Comparison of ENCODE assay signal across 4 worm cellular contexts in the genomic region with DNA sequence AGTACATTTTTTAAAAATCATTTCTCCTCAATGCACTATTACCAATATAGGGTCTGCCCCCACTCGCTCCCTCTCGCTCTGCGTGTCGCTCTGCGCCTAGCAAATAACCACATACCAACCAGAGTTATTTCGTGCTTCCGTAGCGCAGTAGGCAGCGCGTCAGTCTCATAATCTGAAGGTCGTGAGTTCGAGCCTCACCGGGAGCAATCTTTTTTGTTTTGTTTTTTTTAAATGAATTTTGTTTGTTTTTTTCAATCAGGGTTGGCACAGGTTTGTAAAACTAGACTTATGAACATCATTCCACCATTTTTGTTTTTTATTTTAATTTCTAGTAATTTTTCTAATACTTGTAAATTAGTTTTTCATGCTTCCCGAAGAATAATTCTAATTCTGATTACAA.
TF ChIP-seq lines count a peak whose summit lies in the region.

No protein-coding gene starts in this region.

TF ChIP-seq in whole organism, L2 larva, 48 proteins besides CTCF, POLR2A, EP300 and RAD21 (continued from another document):
- TF ChIP-seq nhr-25 (tag; optimal IDR thresholded peaks at IDR 0.05; lab: Kevin White, UChicago): peak; percentile 4
- TF ChIP-seq unc-55 (GFP tag; optimal IDR thresholded peaks at IDR 0.05; lab: Kevin White, UChicago): peak; percentile 79

TF ChIP-seq in whole organism, L4 larva, 104 proteins besides CTCF, POLR2A, EP300 and RAD21 (continued from another document and continues in another):
- peak; percentile 60 for TF ChIP-seq F37D6.2 (tag; optimal IDR thresholded peaks at IDR 0.05; lab: Kevin White, UChicago)
- no peak for TF ChIP-seq daf-12 (tag; optimal IDR thresholded peaks at IDR 0.05; lab: Kevin White, UChicago)
- peak; percentile 42 for TF ChIP-seq set-16 (GFP tag; IDR thresholded peaks at IDR 0.05; lab: Robert Waterston, UW)
- peak; percentile 85 for TF ChIP-seq nhr-41 (GFP tag; IDR thresholded peaks at IDR 0.05; lab: Robert Waterston, UW)
- TF ChIP-seq hlh-30 (tag; optimal IDR thresholded peaks at IDR 0.05; lab: Kevin White, UChicago; ENCODE audit: insufficient read depth): peak; percentile 66
- no peak for TF ChIP-seq zip-11 (GFP tag; IDR thresholded peaks at IDR 0.05; lab: Robert Waterston, UW)
- no peak for TF ChIP-seq nhr-76 (tag; optimal IDR thresholded peaks at IDR 0.05; lab: Kevin White, UChicago)
- peak; percentile 85 for TF ChIP-seq mes-2 (tag; optimal IDR thresholded peaks at IDR 0.05; lab: Kevin White, UChicago; ENCODE audit: poor library complexity, severe bottlenecking)
- TF ChIP-seq mep-1 (tag; optimal IDR thresholded peaks at IDR 0.05; lab: Kevin White, UChicago): peak; percentile 79
- peak; percentile 65 for TF ChIP-seq dve-1 (tag; optimal IDR thresholded peaks at IDR 0.05; lab: Kevin White, UChicago; ENCODE audit: insufficient read depth)
- TF ChIP-seq Y5F2A.4 (GFP tag; optimal IDR thresholded peaks at IDR 0.05; lab: Kevin White, UChicago): peak; percentile 67
- peak; percentile 73 for TF ChIP-seq rbr-2 (tag; optimal IDR thresholded peaks at IDR 0.05; lab: Kevin White, UChicago)
- TF ChIP-seq zag-1 (tag; optimal IDR thresholded peaks at IDR 0.05; lab: Kevin White, UChicago): no peak
- TF ChIP-seq lin-13 (GFP tag; optimal IDR thresholded peaks at IDR 0.05; lab: Kevin White, UChicago): no peak
- peak; percentile 89 for TF ChIP-seq pha-4 (GFP tag; IDR thresholded peaks at IDR 0.05; lab: Robert Waterston, UW)
- no peak for TF ChIP-seq pha-4 (tag; optimal IDR thresholded peaks at IDR 0.05; lab: Kevin White, UChicago)
- peak in 1 of 2 experiments; percentile 56; a peak in 1 of 4 replicates for TF ChIP-seq madf-5 (GFP tag; IDR thresholded peaks at IDR 0.05; lab: Robert Waterston, UW)
- peak; percentile 59 for TF ChIP-seq ztf-7 (tag; optimal IDR thresholded peaks at IDR 0.05; lab: Kevin White, UChicago)
- TF ChIP-seq daf-16 (GFP tag; optimal IDR thresholded peaks at IDR 0.05; lab: Kevin White, UChicago): peak; percentile 45 to 87
- peak; percentile 58 for TF ChIP-seq daf-16 (tag; optimal IDR thresholded peaks at IDR 0.05; lab: Kevin White, UChicago)
- peak; percentile 84 for TF ChIP-seq dmd-9 (GFP tag; IDR thresholded peaks at IDR 0.05; lab: Robert Waterston, UW)
- TF ChIP-seq Y48G9A.11 (GFP tag; IDR thresholded peaks at IDR 0.05; lab: Robert Waterston, UW): peak; percentile 64; the same call in 1 of the 2 replicates
- TF ChIP-seq lin-1 (GFP tag; IDR thresholded peaks at IDR 0.05; lab: Robert Waterston, UW): peak; percentile 87
- TF ChIP-seq zip-2 (tag; optimal IDR thresholded peaks at IDR 0.05; lab: Kevin White, UChicago): peak; percentile 23
- TF ChIP-seq R02D3.7 (tag; optimal IDR thresholded peaks at IDR 0.05; lab: Kevin White, UChicago): no peak
- TF ChIP-seq tra-1 (GFP tag; IDR thresholded peaks at IDR 0.05; lab: Robert Waterston, UW): peak; percentile 87
- peak; percentile 79; the same call in 1 of the 2 replicates for TF ChIP-seq saeg-2 (GFP tag; IDR thresholded peaks at IDR 0.05; lab: Robert Waterston, UW)
- peak; percentile 73 for TF ChIP-seq nhr-111 (GFP tag; optimal IDR thresholded peaks at IDR 0.05; lab: Kevin White, UChicago)
- no peak for TF ChIP-seq snpc-4 (tag; optimal IDR thresholded peaks at IDR 0.05; lab: Kevin White, UChicago)
- TF ChIP-seq F44E2.7 (GFP tag; IDR thresholded peaks at IDR 0.05; lab: Robert Waterston, UW): peak; percentile 83; the same call in 1 of the 2 replicates
- TF ChIP-seq nhr-102 (tag; optimal IDR thresholded peaks at IDR 0.05; lab: Kevin White, UChicago): no peak
- peak; percentile 97 for TF ChIP-seq lim-7 (GFP tag; IDR thresholded peaks at IDR 0.05; lab: Robert Waterston, UW)
- TF ChIP-seq ceh-82 (tag; optimal IDR thresholded peaks at IDR 0.05; lab: Kevin White, UChicago): no peak
- peak; percentile 52; the same call in 1 of the 2 replicates for TF ChIP-seq mxl-2 (GFP tag; conservative IDR thresholded peaks at IDR 0.05; lab: Robert Waterston, UW)
- 0 out of 2 replicates have a peak, but pooled peaks have one; percentile 68 for TF ChIP-seq daf-8 (GFP tag; IDR thresholded peaks at IDR 0.05; lab: Robert Waterston, UW)
- TF ChIP-seq egl-43 (GFP tag; IDR thresholded peaks at IDR 0.05; lab: Robert Waterston, UW): peak; percentile 98
- peak; percentile 94 for TF ChIP-seq snpc-1.2 (GFP tag; IDR thresholded peaks at IDR 0.05; lab: Robert Waterston, UW)
- peak; percentile 96 for TF ChIP-seq hmg-1.1 (GFP tag; IDR thresholded peaks at IDR 0.05; lab: Robert Waterston, UW)
- peak; percentile 59 for TF ChIP-seq gei-8 (GFP tag; optimal IDR thresholded peaks at IDR 0.05; lab: Kevin White, UChicago)
- TF ChIP-seq aly-2 (tag; optimal IDR thresholded peaks at IDR 0.05; lab: Kevin White, UChicago): no peak

TF ChIP-seq in whole organism, late embryonic, 69 proteins besides CTCF, POLR2A, EP300 and RAD21 (continued from another document and continues in another):
- TF ChIP-seq ceh-30 (tag; optimal IDR thresholded peaks at IDR 0.05; lab: Kevin White, UChicago): peak; percentile 52
- TF ChIP-seq sdc-2 (tag; optimal IDR thresholded peaks at IDR 0.05; lab: Kevin White, UChicago): peak; percentile 86
- peak; percentile 83 for TF ChIP-seq pat-9 (tag; optimal IDR thresholded peaks at IDR 0.05; lab: Kevin White, UChicago)
- TF ChIP-seq ahr-1 (tag; optimal IDR thresholded peaks at IDR 0.05; lab: Kevin White, UChicago): peak; percentile 70
- TF ChIP-seq nfya-1 (tag; optimal IDR thresholded peaks at IDR 0.05; lab: Kevin White, UChicago): peak; percentile 64
- peak; percentile 82 for TF ChIP-seq ttx-3 (tag; optimal IDR thresholded peaks at IDR 0.05; lab: Kevin White, UChicago)
- peak; percentile 69 for TF ChIP-seq pag-3 (tag; optimal IDR thresholded peaks at IDR 0.05; lab: Kevin White, UChicago; ENCODE audit: borderline replicate concordance)
- TF ChIP-seq unc-55 (GFP tag; optimal IDR thresholded peaks at IDR 0.05; lab: Kevin White, UChicago): no peak
- peak; percentile 80 for TF ChIP-seq K02D7.2 (tag; optimal IDR thresholded peaks at IDR 0.05; lab: Kevin White, UChicago)
- peak; percentile 84 for TF ChIP-seq C38D4.7 (GFP tag; optimal IDR thresholded peaks at IDR 0.05; lab: Kevin White, UChicago)
- TF ChIP-seq unc-3 (GFP tag; conservative IDR thresholded peaks at IDR 0.05; lab: Robert Waterston, UW): peak; percentile 90
- TF ChIP-seq unc-3 (tag; optimal IDR thresholded peaks at IDR 0.05; lab: Kevin White, UChicago): peak; percentile 62
- TF ChIP-seq hlh-30 (tag; optimal IDR thresholded peaks at IDR 0.05; lab: Kevin White, UChicago; ENCODE audit: insufficient read depth): no peak
- peak; percentile 81 for TF ChIP-seq fkh-6 (tag; optimal IDR thresholded peaks at IDR 0.05; lab: Kevin White, UChicago)
- peak; percentile 81 for TF ChIP-seq ceh-34 (tag; optimal IDR thresholded peaks at IDR 0.05; lab: Kevin White, UChicago)
- TF ChIP-seq dmd-4 (tag; optimal IDR thresholded peaks at IDR 0.05; lab: Kevin White, UChicago; ENCODE audit: borderline replicate concordance): peak; percentile 74
- peak; percentile 83 for TF ChIP-seq madf-2 (tag; optimal IDR thresholded peaks at IDR 0.05; lab: Kevin White, UChicago)
- peak; percentile 82 for TF ChIP-seq Y22D7AL.16 (tag; optimal IDR thresholded peaks at IDR 0.05; lab: Kevin White, UChicago)
- peak; percentile 69 for TF ChIP-seq pqm-1 (tag; optimal IDR thresholded peaks at IDR 0.05; lab: Kevin White, UChicago)
- TF ChIP-seq npax-4 (tag; optimal IDR thresholded peaks at IDR 0.05; lab: Kevin White, UChicago): peak; percentile 78
- peak; percentile 86 for TF ChIP-seq T23F11.4 (GFP tag; optimal IDR thresholded peaks at IDR 0.05; lab: Kevin White, UChicago)
- peak; percentile 86 for TF ChIP-seq che-1 (tag; optimal IDR thresholded peaks at IDR 0.05; lab: Kevin White, UChicago)
- peak; percentile 70 for TF ChIP-seq nhr-232 (tag; optimal IDR thresholded peaks at IDR 0.05; lab: Kevin White, UChicago)
- peak; percentile 59 for TF ChIP-seq ets-4 (tag; optimal IDR thresholded peaks at IDR 0.05; lab: Kevin White, UChicago)
- no peak for TF ChIP-seq ama-1 (optimal IDR thresholded peaks at IDR 0.05; lab: Kevin White, UChicago)
- TF ChIP-seq fax-1 (tag; optimal IDR thresholded peaks at IDR 0.05; lab: Kevin White, UChicago): peak; percentile 81
- TF ChIP-seq ref-2 (tag; optimal IDR thresholded peaks at IDR 0.05; lab: Kevin White, UChicago): peak; percentile 79
- peak; percentile 75 for TF ChIP-seq ceh-18 (tag; optimal IDR thresholded peaks at IDR 0.05; lab: Kevin White, UChicago)
- peak; percentile 47 for TF ChIP-seq tbx-7 (tag; optimal IDR thresholded peaks at IDR 0.05; lab: Kevin White, UChicago)
- TF ChIP-seq pax-1 (tag; optimal IDR thresholded peaks at IDR 0.05; lab: Kevin White, UChicago): no peak
- TF ChIP-seq ztf-16 (tag; optimal IDR thresholded peaks at IDR 0.05; lab: Kevin White, UChicago): peak; percentile 76
- TF ChIP-seq hlh-13 (GFP tag; optimal IDR thresholded peaks at IDR 0.05; lab: Kevin White, UChicago): peak; percentile 74
- TF ChIP-seq ceh-45 (GFP tag; IDR thresholded peaks at IDR 0.05; lab: Robert Waterston, UW): peak; percentile 94
- TF ChIP-seq hlh-15 (tag; optimal IDR thresholded peaks at IDR 0.05; lab: Kevin White, UChicago): peak; percentile 76
- peak; percentile 72 for TF ChIP-seq ceh-48 (tag; optimal IDR thresholded peaks at IDR 0.05; lab: Kevin White, UChicago)
- TF ChIP-seq hlh-6 (tag; optimal IDR thresholded peaks at IDR 0.05; lab: Kevin White, UChicago): peak; percentile 88
- TF ChIP-seq eyg-1 (tag; optimal IDR thresholded peaks at IDR 0.05; lab: Kevin White, UChicago): peak; percentile 81
- peak; percentile 70 for TF ChIP-seq dve-1 (tag; optimal IDR thresholded peaks at IDR 0.05; lab: Kevin White, UChicago)
- TF ChIP-seq nhr-11 (tag; optimal IDR thresholded peaks at IDR 0.05; lab: Kevin White, UChicago): no peak
- TF ChIP-seq syd-9 (tag; optimal IDR thresholded peaks at IDR 0.05; lab: Kevin White, UChicago): peak; percentile 82
- no peak for TF ChIP-seq mec-3 (tag; optimal IDR thresholded peaks at IDR 0.05; lab: Kevin White, UChicago; ENCODE audit: borderline replicate concordance)
- peak; percentile 68 for TF ChIP-seq unc-42 (tag; optimal IDR thresholded peaks at IDR 0.05; lab: Kevin White, UChicago)
- peak; percentile 89 for TF ChIP-seq elt-2 (tag; optimal IDR thresholded peaks at IDR 0.05; lab: Kevin White, UChicago)
- TF ChIP-seq tbx-2 (tag; optimal IDR thresholded peaks at IDR 0.05; lab: Kevin White, UChicago): peak; percentile 84

TF ChIP-seq in whole organism, mixed stage, embryonic, 35 proteins besides CTCF, POLR2A, EP300 and RAD21 (continued from another document):
- TF ChIP-seq nhr-28 (tag; optimal IDR thresholded peaks at IDR 0.05; lab: Kevin White, UChicago) (no peak), nhr-2 (tag; optimal IDR thresholded peaks at IDR 0.05; lab: Kevin White, UChicago) (no peak), cnd-1 (tag; optimal IDR thresholded peaks at IDR 0.05; lab: Kevin White, UChicago) (peak; percentile 90), lin-32 (GFP tag; optimal IDR thresholded peaks at IDR 0.05; lab: Kevin White, UChicago) (peak; percentile 76), ceh-39 (tag; optimal IDR thresholded peaks at IDR 0.05; lab: Kevin White, UChicago) (no peak), tbx-8 (GFP tag; optimal IDR thresholded peaks at IDR 0.05; lab: Kevin White, UChicago) (peak; percentile 83), elt-3 (tag; optimal IDR thresholded peaks at IDR 0.05; lab: Kevin White, UChicago) (no peak)
